Fruit fly (Drosophila melanogaster) whole organism, embryonic: ENCODE measurements around the gene nSMase.
A peak's percentile ranks its signal among the peaks of the same experiment; 100 is the strongest.

Source experiments
- BtbVII ChIP-seq: fragments of 200-800 bp; sonication (Bioruptor generic); optimal IDR thresholded peaks from 3 replicates; lab custom pipeline; 2017; ENCODE audit warnings: missing biosample characterization, mild to moderate bottlenecking, missing genetic modification characterization
- CG10543 ChIP-seq: fragments of 200-800 bp; sonication (Bioruptor generic); optimal IDR thresholded peaks from 3 replicates; lab custom pipeline; 2017; ENCODE audit warnings: missing biosample characterization, mild to moderate bottlenecking, missing genetic modification characterization, moderate library complexity
- CG10654 ChIP-seq: fragments of 200-800 bp; sonication (Bioruptor generic); optimal IDR thresholded peaks from 2 replicates; lab custom pipeline; 2016; ENCODE audit warnings: missing biosample characterization, missing genetic modification characterization
- CG10979 ChIP-seq: fragments of 200-800 bp; sonication (Bioruptor generic); optimal IDR thresholded peaks from 2 replicates; lab custom pipeline; 2018; ENCODE audit warnings: missing biosample characterization, mild to moderate bottlenecking, missing genetic modification characterization, moderate library complexity
- CG11247 ChIP-seq: fragments of 200-800 bp; sonication (Bioruptor generic); IDR thresholded peaks from 2 replicates; pipeline ENCODE4 v1.3.6; 2022; ENCODE audit warnings: missing biosample characterization, missing genetic modification characterization
- CG12299 ChIP-seq: fragments of 200-800 bp; sonication (Bioruptor generic); optimal IDR thresholded peaks from 2 replicates; lab custom pipeline; 2018; ENCODE audit warnings: missing biosample characterization, mild to moderate bottlenecking, missing genetic modification characterization
- CG12942 ChIP-seq: fragments of 200-800 bp; sonication (Bioruptor generic); optimal IDR thresholded peaks from 3 replicates; lab custom pipeline; 2016; ENCODE audit warnings: missing biosample characterization, missing genetic modification characterization
- CG13123 ChIP-seq: fragments of 200-800 bp; sonication (Bioruptor generic); optimal IDR thresholded peaks from 2 replicates; lab custom pipeline; 2016; ENCODE audit warnings: missing biosample characterization, missing genetic modification characterization
- CG13894 ChIP-seq: fragments of 200-800 bp; sonication (Bioruptor generic); optimal IDR thresholded peaks from 3 replicates; lab custom pipeline; 2018; ENCODE audit warnings: missing biosample characterization, mild to moderate bottlenecking, missing genetic modification characterization, moderate library complexity
- CG14014 ChIP-seq: fragments of 200-800 bp; sonication (Bioruptor generic); IDR thresholded peaks from 2 replicates; pipeline ENCODE4 v1.3.6; 2022; ENCODE audit warnings: missing biosample characterization, missing genetic modification characterization
- CG16815 ChIP-seq: fragments of 200-800 bp; sonication (Bioruptor generic); optimal IDR thresholded peaks from 3 replicates; lab custom pipeline; 2017; ENCODE audit warnings: missing biosample characterization, mild to moderate bottlenecking, missing genetic modification characterization
- CG17612 ChIP-seq: fragments of 200-800 bp; sonication (Bioruptor generic); IDR thresholded peaks from 2 replicates; pipeline ENCODE4 v1.3.6; 2022; ENCODE audit warnings: missing biosample characterization, missing genetic modification characterization
- CG18262 ChIP-seq: fragments of 200-800 bp; optimal IDR thresholded peaks from 3 replicates; lab custom pipeline; 2019; ENCODE audit warnings: missing biosample characterization, mild to moderate bottlenecking, missing genetic modification characterization, moderate library complexity
- CG2678 ChIP-seq: fragments of 200-800 bp; sonication (Bioruptor generic); optimal IDR thresholded peaks from 3 replicates; lab custom pipeline; 2019; ENCODE audit warnings: missing biosample characterization, mild to moderate bottlenecking, missing genetic modification characterization, moderate library complexity
- CG33557 ChIP-seq: fragments of 200-800 bp; sonication (Bioruptor generic); optimal IDR thresholded peaks from 2 replicates; lab custom pipeline; 2019; ENCODE audit warnings: missing biosample characterization, mild to moderate bottlenecking, missing genetic modification characterization, moderate library complexity
- CG5245 ChIP-seq: fragments of 200-800 bp; sonication (Bioruptor generic); optimal IDR thresholded peaks from 3 replicates; lab custom pipeline; 2016; ENCODE audit warnings: missing biosample characterization, missing genetic modification characterization
- CG6654 ChIP-seq: fragments of 200-800 bp; sonication (Bioruptor generic); optimal IDR thresholded peaks from 2 replicates; lab custom pipeline; 2017; ENCODE audit warnings: missing biosample characterization, mild to moderate bottlenecking, missing genetic modification characterization
- CG7271 ChIP-seq: fragments of 200-800 bp; sonication (Bioruptor generic); optimal IDR thresholded peaks from 2 replicates; lab custom pipeline; 2018; ENCODE audit warnings: missing biosample characterization, mild to moderate bottlenecking, missing genetic modification characterization, moderate library complexity
- CG7556 ChIP-seq: fragments of 200-800 bp; sonication (Bioruptor generic); optimal IDR thresholded peaks from 2 replicates; lab custom pipeline; 2017; ENCODE audit warnings: missing biosample characterization, mild to moderate bottlenecking, missing genetic modification characterization
- CG9215 ChIP-seq: fragments of 200-800 bp; sonication (Bioruptor generic); IDR thresholded peaks from 2 replicates; pipeline ENCODE4 v1.3.6; 2022; ENCODE audit warnings: missing biosample characterization, missing genetic modification characterization
- GATAe ChIP-seq: fragments of 200-800 bp; sonication (Bioruptor generic); conservative IDR thresholded peaks from 2 replicates; pipeline ENCODE4 v1.3.6; 2022; ENCODE audit warnings: missing biosample characterization, missing genetic modification characterization
- Gsc ChIP-seq: fragments of 200-800 bp; sonication (Bioruptor generic); IDR thresholded peaks from 2 replicates; pipeline ENCODE4 v1.3.6; 2022; ENCODE audit warnings: missing biosample characterization, missing genetic modification characterization
- HHEX ChIP-seq: fragments of 200-800 bp; sonication (Bioruptor generic); optimal IDR thresholded peaks from 3 replicates; lab custom pipeline; 2017; ENCODE audit warnings: missing biosample characterization, mild to moderate bottlenecking, missing genetic modification characterization, missing genetic modification reagents
- Meics ChIP-seq: fragments of 200-800 bp; sonication (Bioruptor generic); optimal IDR thresholded peaks from 2 replicates; lab custom pipeline; 2017; ENCODE audit warnings: missing biosample characterization, mild to moderate bottlenecking, missing genetic modification characterization
- NC2β ChIP-seq: fragments of 200-800 bp; sonication (Bioruptor generic); optimal IDR thresholded peaks from 2 replicates; lab custom pipeline; 2016; ENCODE audit warnings: missing biosample characterization, missing genetic modification characterization
- NFAT ChIP-seq: fragments of 200-800 bp; sonication (Bioruptor generic); IDR thresholded peaks from 2 replicates; pipeline ENCODE4 v1.3.6; 2022; ENCODE audit warnings: missing biosample characterization, missing genetic modification characterization
- Nf-YA ChIP-seq: fragments of 200-800 bp; sonication (Bioruptor generic); IDR thresholded peaks from 2 replicates; pipeline ENCODE4 v1.3.6; 2022; ENCODE audit warnings: missing biosample characterization, missing genetic modification characterization
- Nf-YC ChIP-seq: fragments of 200-800 bp; optimal IDR thresholded peaks from 3 replicates; lab custom pipeline; 2019; ENCODE audit warnings: missing biosample characterization, mild to moderate bottlenecking, missing genetic modification characterization, moderate library complexity
- Oaz ChIP-seq: fragments of 200-800 bp; sonication (Bioruptor generic); IDR thresholded peaks from 2 replicates; pipeline ENCODE4 v1.3.6; 2022; ENCODE audit warnings: missing biosample characterization, missing genetic modification characterization
- Opbp ChIP-seq: fragments of 200-800 bp; sonication (Bioruptor generic); IDR thresholded peaks from 3 replicates; pipeline ENCODE4 v1.3.6; 2022; ENCODE audit warnings: missing biosample characterization, missing genetic modification characterization; ENCODE audit not compliant: partially characterized antibody
- Ravus ChIP-seq: fragments of 200-800 bp; sonication (Bioruptor generic); IDR thresholded peaks from 2 replicates; pipeline ENCODE4 v1.3.6; 2022; ENCODE audit warnings: missing biosample characterization, missing genetic modification characterization
- Sox100B ChIP-seq: fragments of 200-800 bp; sonication (Bioruptor generic); optimal IDR thresholded peaks from 3 replicates; lab custom pipeline; 2018; ENCODE audit warnings: missing biosample characterization, mild to moderate bottlenecking, missing genetic modification characterization
- Stat92E ChIP-seq, 3 experiments: fragments of >200 bp in 2 of 3; fragments of 200-800 bp in 1 of 3; sonication (Bioruptor generic) in 1 of 3; optimal IDR thresholded peaks; 2 replicates each; lab custom pipeline; 2017 to 2019; ENCODE audit warnings: missing biosample characterization in 3 of 3, missing genetic modification characterization in 3 of 3, mild to moderate bottlenecking in 1 of 3, moderate library complexity in 1 of 3
- aop ChIP-seq: fragments of 200-800 bp; sonication (Bioruptor generic); IDR thresholded peaks from 2 replicates; pipeline ENCODE4 v1.3.6; 2022; ENCODE audit warnings: missing biosample characterization, missing genetic modification characterization
- ase ChIP-seq: fragments of 200-800 bp; sonication (Bioruptor generic); IDR thresholded peaks from 3 replicates; pipeline ENCODE4 v1.3.6; 2022; ENCODE audit warnings: missing biosample characterization, missing genetic modification characterization
- ato ChIP-seq: fragments of 200-800 bp; sonication (Bioruptor generic); IDR thresholded peaks from 2 replicates; pipeline ENCODE4 v1.3.6; 2022; ENCODE audit warnings: missing biosample characterization, missing genetic modification characterization; ENCODE audit not compliant: partially characterized antibody
- cad ChIP-seq: fragments of >200 bp; optimal IDR thresholded peaks from 2 replicates; lab custom pipeline; 2017; ENCODE audit warnings: missing biosample characterization, missing genetic modification characterization
- da ChIP-seq: fragments of 200-800 bp; sonication (Bioruptor generic); optimal IDR thresholded peaks from 2 replicates; lab custom pipeline; 2016; ENCODE audit warnings: missing biosample characterization, missing genetic modification characterization
- gt ChIP-seq: fragments of 200-800 bp; sonication (Bioruptor generic); IDR thresholded peaks from 2 replicates; pipeline ENCODE4 v1.3.6; 2022; ENCODE audit warnings: missing biosample characterization, missing genetic modification characterization
- lab ChIP-seq: fragments of 200-800 bp; sonication (Bioruptor generic); optimal IDR thresholded peaks from 3 replicates; lab custom pipeline; 2017; ENCODE audit warnings: missing biosample characterization, missing genetic modification characterization, mild to moderate bottlenecking, moderate library complexity, missing genetic modification reagents
- nerfin-1 ChIP-seq: fragments of 200-800 bp; sonication (Bioruptor generic); optimal IDR thresholded peaks from 3 replicates; lab custom pipeline; 2019; ENCODE audit warnings: missing biosample characterization, mild to moderate bottlenecking, missing genetic modification characterization, moderate library complexity
- nerfin-2 ChIP-seq: fragments of 200-800 bp; sonication (Bioruptor generic); IDR thresholded peaks from 2 replicates; pipeline ENCODE4 v1.3.6; 2022; ENCODE audit warnings: missing biosample characterization, missing genetic modification characterization; ENCODE audit not compliant: partially characterized antibody
- odd ChIP-seq: fragments of 200-800 bp; sonication (Bioruptor generic); optimal IDR thresholded peaks from 2 replicates; lab custom pipeline; 2017; ENCODE audit warnings: missing biosample characterization, mild to moderate bottlenecking, missing genetic modification characterization
- pfk ChIP-seq: fragments of 200-800 bp; sonication (Bioruptor generic); optimal IDR thresholded peaks from 2 replicates; lab custom pipeline; 2018; ENCODE audit warnings: missing biosample characterization, mild to moderate bottlenecking, missing genetic modification characterization, moderate library complexity
- pzg ChIP-seq: fragments of 200-800 bp; sonication (Bioruptor generic); optimal IDR thresholded peaks from 3 replicates; lab custom pipeline; 2018; ENCODE audit warnings: missing biosample characterization, mild to moderate bottlenecking, missing genetic modification characterization, moderate library complexity
- rib ChIP-seq: fragments of 200-800 bp; sonication (Bioruptor generic); IDR thresholded peaks from 2 replicates; pipeline ENCODE4 v1.3.6; 2022; ENCODE audit warnings: missing biosample characterization, missing genetic modification characterization
- sd ChIP-seq: fragments of 200-800 bp; sonication (Bioruptor generic); optimal IDR thresholded peaks from 3 replicates; lab custom pipeline; 2018; ENCODE audit warnings: missing biosample characterization, mild to moderate bottlenecking, missing genetic modification characterization, moderate library complexity
- slp2 ChIP-seq: fragments of 200-800 bp; sonication (Bioruptor generic); optimal IDR thresholded peaks from 2 replicates; lab custom pipeline; 2016; ENCODE audit warnings: missing biosample characterization, missing genetic modification characterization
- sna ChIP-seq: fragments of 200-800 bp; sonication (Bioruptor generic); IDR thresholded peaks from 2 replicates; pipeline ENCODE4 v1.3.6; 2022; ENCODE audit warnings: missing biosample characterization, missing genetic modification characterization; ENCODE audit not compliant: partially characterized antibody
- stwl ChIP-seq: fragments of 200-800 bp; sonication (Bioruptor generic); optimal IDR thresholded peaks from 3 replicates; lab custom pipeline; 2018; ENCODE audit warnings: missing biosample characterization, mild to moderate bottlenecking, missing genetic modification characterization, moderate library complexity

Gene nSMase

DNA sequence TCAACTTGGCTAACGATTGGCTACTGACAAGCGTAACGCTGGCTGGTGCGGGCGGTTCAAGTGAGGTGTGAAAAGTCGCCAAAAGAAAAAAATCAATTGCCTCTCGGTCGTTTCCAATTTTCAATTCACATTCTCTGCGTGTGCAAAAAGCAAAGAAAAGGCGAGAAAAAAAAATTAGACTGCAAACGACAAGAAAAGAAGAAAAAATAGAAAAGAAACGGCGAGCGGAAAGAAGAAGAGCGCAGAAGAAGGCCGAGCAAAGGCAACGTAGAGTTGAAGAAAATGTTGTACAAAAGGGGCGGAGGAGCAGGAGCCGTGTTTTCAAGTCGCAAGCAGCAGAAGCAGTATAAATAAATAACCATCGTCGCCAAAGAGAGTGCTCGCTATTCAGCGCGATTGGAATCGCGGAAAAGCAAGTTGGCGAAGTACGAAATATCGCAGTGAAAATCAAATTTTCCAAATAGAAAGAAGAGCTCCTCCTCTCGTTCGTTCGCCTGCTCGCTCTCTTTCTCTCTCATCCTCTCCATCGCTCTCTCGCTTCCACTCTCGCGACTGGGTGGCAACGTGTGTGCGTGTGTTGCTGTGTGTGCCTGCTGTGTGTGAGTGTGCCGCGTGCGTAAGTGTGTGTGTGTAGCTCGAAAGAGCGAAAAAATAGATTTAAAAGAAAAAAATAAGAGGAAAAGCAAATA is 7.0 kb downstream of the nSMase start (continued):
- TF ChIP-seq NC2β (no peak), slp2 (no peak), HHEX (GFP tag; lab: Kevin White, UChicago) (no peak), stwl (tag; lab: Kevin White, UChicago) (no peak), ato (GFP tag; lab: Robert Waterston, UW) (no peak), BtbVII (GFP tag; lab: Kevin White, UChicago) (peak; percentile 51), CG17612 (no peak), gt (GFP tag; lab: Robert Waterston, UW) (no peak), da (GFP tag; lab: Kevin White, UChicago) (no peak), CG13894 (no peak), nerfin-2 (no peak), CG9215 (GFP tag; lab: Robert Waterston, UW) (no peak), CG7556 (no peak), CG10979 (no peak), CG33557 (no peak), pfk (GFP tag; lab: Kevin White, UChicago) (no peak), CG5245 (GFP tag; lab: Kevin White, UChicago) (no peak), Stat92E (GFP tag; optimal IDR thresholded peaks at IDR 0.05; lab: Kevin White, UChicago) (no peak), NFAT (GFP tag; lab: Robert Waterston, UW) (no peak), CG10543 (GFP tag; lab: Kevin White, UChicago) (peak; percentile 23), cad (GFP tag; lab: Kevin White, UChicago) (no peak), sd (no peak), Nf-YA (GFP tag; lab: Robert Waterston, UW) (no peak), ase (GFP tag; lab: Robert Waterston, UW) (no peak), CG7271 (tag; lab: Kevin White, UChicago) (no peak), Opbp (GFP tag; lab: Robert Waterston, UW) (no peak), CG2678 (tag; lab: Kevin White, UChicago) (no peak), Gsc (no peak), odd (GFP tag; lab: Kevin White, UChicago) (no peak), pzg (peak; percentile 7), Ravus (no peak), Meics (GFP tag; lab: Kevin White, UChicago) (no peak), CG16815 (no peak), aop (GFP tag; lab: Robert Waterston, UW) (no peak), sna (GFP tag; lab: Robert Waterston, UW) (no peak), lab (no peak), Nf-YC (tag; lab: Kevin White, UChicago) (no peak), Oaz (no peak), CG13123 (GFP tag; lab: Kevin White, UChicago) (no peak), CG12299 (tag; lab: Kevin White, UChicago) (no peak), rib (no peak; the same call in 1 of the 2 replicates), CG12942 (GFP tag; lab: Kevin White, UChicago) (no peak), Sox100B (GFP tag; lab: Kevin White, UChicago) (no peak), CG14014 (GFP tag; lab: Robert Waterston, UW) (no peak), nerfin-1 (peak; percentile 41), CG11247 (GFP tag; lab: Robert Waterston, UW) (no peak), CG6654 (no peak), CG10654 (GFP tag; lab: Kevin White, UChicago) (no peak), CG18262 (tag; lab: Kevin White, UChicago) (no peak), GATAe (GFP tag; lab: Robert Waterston, UW) (no peak)
